Worm (Caenorhabditis elegans): ENCODE measurements around the gene klp-17.

Gene klp-17

DNA sequence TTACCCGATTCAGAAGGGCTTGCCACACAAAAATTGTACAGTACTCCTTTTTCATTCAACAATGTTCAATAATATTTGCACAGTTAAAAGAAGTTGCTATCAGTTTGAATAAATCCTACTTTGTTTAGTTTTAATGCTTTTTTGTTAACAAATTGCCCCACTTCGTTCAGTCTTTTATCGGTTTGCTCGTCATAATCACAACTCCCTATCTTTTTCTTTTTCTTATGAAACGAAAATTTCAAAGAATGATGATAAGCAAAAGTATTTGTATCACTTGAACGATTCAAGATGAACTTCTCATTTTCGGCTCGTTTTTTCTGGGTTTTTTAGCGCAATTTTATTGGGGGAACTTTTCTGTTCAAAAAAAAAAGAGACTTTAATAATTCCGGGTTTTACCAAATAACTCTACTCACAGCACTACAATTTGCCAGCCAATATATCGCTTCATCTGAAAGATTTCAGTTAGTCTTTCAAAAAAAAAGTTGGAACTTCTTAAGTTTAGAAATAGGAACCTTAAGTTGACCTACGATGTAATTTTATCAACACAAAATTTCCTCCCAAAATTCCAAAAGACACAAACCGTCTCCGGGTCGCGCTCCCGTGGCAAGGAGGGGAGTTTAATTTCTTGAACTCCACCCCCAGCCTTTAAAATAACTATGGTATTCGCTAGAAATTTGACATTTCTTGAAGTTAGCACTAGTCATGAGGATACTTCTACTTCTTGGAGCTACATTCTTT is 42.7 kb downstream of the klp-17 start, which contains the start of gene C05D12.3:
Gene C05D12.3 (plus strand): TSS at position 688 of the 738 bp plus-strand sequence.
- TF ChIP-seq ceh-2 (tag; optimal IDR thresholded peaks at IDR 0.05) (no peak), unc-86 (tag; optimal IDR thresholded peaks at IDR 0.05) (no peak), pat-9 (tag; optimal IDR thresholded peaks at IDR 0.05) (no peak), zip-5 (tag; optimal IDR thresholded peaks at IDR 0.05) (no peak), F13H6.1 (tag; optimal IDR thresholded peaks at IDR 0.05) (no peak), hlh-15 (tag; optimal IDR thresholded peaks at IDR 0.05) (no peak), hlh-8 (tag; optimal IDR thresholded peaks at IDR 0.05) (no peak), ttx-3 (tag; optimal IDR thresholded peaks at IDR 0.05) (no peak), tbx-7 (tag; optimal IDR thresholded peaks at IDR 0.05) (no peak), C38D4.7 (GFP tag; optimal IDR thresholded peaks at IDR 0.05) (no peak), ref-2 (tag; optimal IDR thresholded peaks at IDR 0.05) (no peak), ceh-19 (GFP tag; optimal IDR thresholded peaks at IDR 0.05) (no peak), elt-2 (tag; optimal IDR thresholded peaks at IDR 0.05) (no peak), ets-4 (tag; optimal IDR thresholded peaks at IDR 0.05) (no peak), pag-3 (tag; optimal IDR thresholded peaks at IDR 0.05; ENCODE audit: borderline replicate concordance) (no peak), dmd-4 (tag; optimal IDR thresholded peaks at IDR 0.05; ENCODE audit: borderline replicate concordance) (no peak), sox-2 (GFP tag; IDR thresholded peaks at IDR 0.05) (no peak), mec-3 (tag; optimal IDR thresholded peaks at IDR 0.05; ENCODE audit: borderline replicate concordance) (no peak), ceh-24 (tag; optimal IDR thresholded peaks at IDR 0.05) (no peak), eyg-1 (tag; optimal IDR thresholded peaks at IDR 0.05) (no peak)

DNA sequence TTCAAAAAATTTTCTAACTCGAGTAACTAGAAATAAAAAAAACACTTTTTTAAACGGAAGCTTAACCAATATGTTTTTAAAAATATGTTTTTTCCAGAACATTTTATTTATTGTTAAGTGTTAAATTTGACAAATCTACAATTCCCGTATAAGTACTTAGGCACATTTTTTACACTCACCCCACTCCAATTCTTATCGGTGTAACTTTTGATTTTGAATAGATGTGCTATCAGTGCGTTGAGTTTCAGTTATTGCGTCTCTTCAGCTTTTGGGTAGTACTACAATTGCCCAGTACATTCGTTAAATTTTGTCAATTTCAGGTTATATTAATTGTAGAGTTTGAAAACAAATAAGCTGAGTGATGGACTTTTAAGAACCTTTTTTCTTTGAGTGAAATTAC is 43.4 kb downstream of the klp-17 start:
- no peak for TF ChIP-seq lim-6 (tag; optimal IDR thresholded peaks at IDR 0.05)
- no peak for TF ChIP-seq odd-2 (tag; optimal IDR thresholded peaks at IDR 0.05)
- no peak for TF ChIP-seq hlh-13 (GFP tag; optimal IDR thresholded peaks at IDR 0.05)
- TF ChIP-seq ama-1 (optimal IDR thresholded peaks at IDR 0.05), result no peak
- no peak for TF ChIP-seq ceh-45 (GFP tag; IDR thresholded peaks at IDR 0.05)
- no peak for TF ChIP-seq ets-4 (tag; optimal IDR thresholded peaks at IDR 0.05)
- no peak for TF ChIP-seq hlh-6 (tag; optimal IDR thresholded peaks at IDR 0.05)
- no peak for TF ChIP-seq rnt-1 (tag; optimal IDR thresholded peaks at IDR 0.05)
- TF ChIP-seq unc-55 (GFP tag; optimal IDR thresholded peaks at IDR 0.05), result no peak
- TF ChIP-seq dmd-4 (tag; optimal IDR thresholded peaks at IDR 0.05; ENCODE audit: borderline replicate concordance), result no peak
- TF ChIP-seq unc-3 (GFP tag; conservative IDR thresholded peaks at IDR 0.05), result no peak
- TF ChIP-seq unc-3 (tag; optimal IDR thresholded peaks at IDR 0.05), result no peak
- no peak for TF ChIP-seq Y22D7AL.16 (tag; optimal IDR thresholded peaks at IDR 0.05)
- no peak for TF ChIP-seq gmeb-2 (tag; optimal IDR thresholded peaks at IDR 0.05)
- TF ChIP-seq che-1 (tag; optimal IDR thresholded peaks at IDR 0.05), result no peak
- TF ChIP-seq lin-11 (tag; optimal IDR thresholded peaks at IDR 0.05), result no peak
- no peak for TF ChIP-seq eyg-1 (tag; optimal IDR thresholded peaks at IDR 0.05)
- TF ChIP-seq hlh-8 (tag; optimal IDR thresholded peaks at IDR 0.05), result no peak
- no peak for TF ChIP-seq ref-2 (tag; optimal IDR thresholded peaks at IDR 0.05)
- no peak for TF ChIP-seq ceh-19 (GFP tag; optimal IDR thresholded peaks at IDR 0.05)
- no peak for TF ChIP-seq pat-9 (tag; optimal IDR thresholded peaks at IDR 0.05)

- TF ChIP-seq ceh-48 (tag; optimal IDR thresholded peaks at IDR 0.05) (no peak), unc-55 (GFP tag; optimal IDR thresholded peaks at IDR 0.05) (no peak), ceh-14 (tag; optimal IDR thresholded peaks at IDR 0.05) (no peak), ceh-18 (tag; optimal IDR thresholded peaks at IDR 0.05) (no peak), nhr-11 (tag; optimal IDR thresholded peaks at IDR 0.05) (no peak), ztf-16 (tag; optimal IDR thresholded peaks at IDR 0.05) (no peak), gmeb-2 (tag; optimal IDR thresholded peaks at IDR 0.05) (no peak), pag-3 (tag; optimal IDR thresholded peaks at IDR 0.05; ENCODE audit: borderline replicate concordance) (no peak), ref-2 (tag; optimal IDR thresholded peaks at IDR 0.05) (no peak), elt-4 (tag; optimal IDR thresholded peaks at IDR 0.05) (no peak), fkh-6 (tag; optimal IDR thresholded peaks at IDR 0.05) (no peak), syd-9 (tag; optimal IDR thresholded peaks at IDR 0.05) (no peak), hlh-30 (tag; optimal IDR thresholded peaks at IDR 0.05; ENCODE audit: insufficient read depth) (no peak)
Measured at ce11 chrII:11418476-11418875, 49.0 kb downstream of the klp-17 start.

Data from whole organism, late embryonic.